Worm (Caenorhabditis elegans) whole organism, L4 larva: ENCODE data around the gene gex-5.

Experiments used
- ama-1 ChIP-seq: fragments of 150-350 bp; optimal IDR thresholded peaks from 2 replicates; lab custom pipeline; 2014; ENCODE audit warnings: inconsistent platforms, mixed read lengths
- mep-1 ChIP-seq: fragments of 150-350 bp; sonication (generic microtip); optimal IDR thresholded peaks from 3 replicates; lab custom pipeline; 2014; ENCODE audit warnings: missing biosample characterization, missing genetic modification characterization
- nhr-237 ChIP-seq: sonication (generic microtip); optimal IDR thresholded peaks from 2 replicates; lab custom pipeline; 2017; ENCODE audit warnings: missing biosample characterization, missing genetic modification characterization
- nhr-25 ChIP-seq: sonication (generic microtip); optimal IDR thresholded peaks from 2 replicates; lab custom pipeline; 2017; ENCODE audit warnings: missing genetic modification characterization, mild to moderate bottlenecking, missing compliant biosample characterization, antibody characterized with exemption, moderate library complexity, borderline replicate concordance; ENCODE audit not compliant: insufficient read depth
- nhr-77 ChIP-seq: fragments of 150-350 bp; optimal IDR thresholded peaks from 2 replicates; lab custom pipeline; 2014; ENCODE audit warnings: missing biosample characterization, missing genetic modification characterization
- spr-1 ChIP-seq: sonication (generic microtip); optimal IDR thresholded peaks from 2 replicates; lab custom pipeline; 2016; ENCODE audit warnings: mild to moderate bottlenecking, missing genetic modification characterization, missing compliant biosample characterization

ce11 chrIII:4756983-4757382, 24.8 kb downstream of the gex-5 start, which contains the start of gene fbxl-2:
- TF ChIP-seq spr-1 (peak; percentile 87), ama-1 (lab: Kevin White, UChicago) (peak; percentile 59), nhr-237 (tag; lab: Kevin White, UChicago) (no peak), mep-1 (peak; percentile 95), nhr-25 (peak; percentile 68), nhr-77 (tag; lab: Kevin White, UChicago) (peak; percentile 94)
